Worm (Caenorhabditis elegans) whole organism, L4/young adult: ENCODE results near the gene Y56A3A.28.

ENCODE experiments used
- W03F9.2 ChIP-seq: fragments of 150-350 bp; optimal IDR thresholded peaks from 2 replicates; lab custom pipeline; 2014; ENCODE audit warnings: missing biosample characterization, missing genetic modification characterization
- dao-5 ChIP-seq: sonication (generic microtip); optimal IDR thresholded peaks from 2 replicates; lab custom pipeline; 2016; ENCODE audit warnings: missing genotype, missing genetic modification characterization, moderate library complexity, missing compliant biosample characterization
- him-1 ChIP-seq: sonication (generic microtip); optimal IDR thresholded peaks from 2 replicates; lab custom pipeline; 2016; ENCODE audit warnings: missing genotype, missing genetic modification reagents, missing genetic modification characterization, missing compliant biosample characterization

Gene Y56A3A.28

DNA sequence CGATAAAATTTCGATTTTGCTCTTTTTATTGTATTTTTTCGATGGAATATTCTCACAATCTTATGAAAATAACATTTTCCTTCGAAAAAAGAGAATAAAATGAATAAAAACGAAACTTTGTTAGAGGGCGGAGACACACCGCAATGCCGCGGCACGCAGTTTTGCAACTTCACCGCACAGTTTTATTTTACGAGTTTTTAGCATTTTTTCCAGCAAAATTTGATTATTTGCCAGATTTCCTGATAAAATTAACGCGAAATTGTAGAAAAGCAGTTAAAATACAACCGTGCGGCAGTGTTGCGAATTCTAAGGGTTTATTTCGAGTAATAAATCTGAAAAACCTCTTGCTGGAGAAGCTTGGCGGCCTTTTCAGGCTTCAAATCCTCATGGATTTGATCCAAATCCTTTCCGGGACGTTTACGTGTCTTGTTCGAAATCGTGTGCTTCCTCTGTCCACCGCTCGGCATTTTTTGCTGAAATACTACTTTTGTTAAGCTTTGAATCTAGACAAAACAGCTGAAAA, 52.9 kb downstream of the Y56A3A.28 start, which contains the start of gene znf-593:
Gene znf-593, minus strand, starts transcription at position 473 of the 523 bp plus-strand sequence.
- no peak for TF ChIP-seq him-1 (tag; lab: Kevin White, UChicago)
- no peak for TF ChIP-seq W03F9.2 (tag; lab: Kevin White, UChicago)
- TF ChIP-seq dao-5: no peak

DNA sequence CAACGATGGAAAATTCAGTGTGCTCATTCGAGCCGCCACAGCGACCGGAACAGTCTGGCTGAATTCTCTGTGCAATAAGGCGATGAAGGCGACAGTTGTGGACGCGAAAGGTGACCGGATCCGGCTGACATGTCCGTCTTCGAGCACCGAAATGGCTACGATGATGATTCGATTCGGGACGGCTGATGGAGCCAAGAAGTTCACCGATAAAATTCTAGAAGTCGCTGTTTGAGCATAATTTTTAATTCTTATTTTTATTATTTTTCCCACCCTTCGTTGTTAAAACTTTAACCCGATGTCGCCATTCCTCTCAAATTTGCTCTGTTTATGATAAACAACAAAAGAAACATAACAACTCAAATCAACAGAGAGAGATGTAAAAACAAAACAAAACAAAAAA, 53.6 kb downstream of the Y56A3A.28 start:
- TF ChIP-seq W03F9.2 (tag; lab: Kevin White, UChicago): no peak
- TF ChIP-seq dao-5: no peak
- no peak for TF ChIP-seq him-1 (tag; lab: Kevin White, UChicago)

DNA sequence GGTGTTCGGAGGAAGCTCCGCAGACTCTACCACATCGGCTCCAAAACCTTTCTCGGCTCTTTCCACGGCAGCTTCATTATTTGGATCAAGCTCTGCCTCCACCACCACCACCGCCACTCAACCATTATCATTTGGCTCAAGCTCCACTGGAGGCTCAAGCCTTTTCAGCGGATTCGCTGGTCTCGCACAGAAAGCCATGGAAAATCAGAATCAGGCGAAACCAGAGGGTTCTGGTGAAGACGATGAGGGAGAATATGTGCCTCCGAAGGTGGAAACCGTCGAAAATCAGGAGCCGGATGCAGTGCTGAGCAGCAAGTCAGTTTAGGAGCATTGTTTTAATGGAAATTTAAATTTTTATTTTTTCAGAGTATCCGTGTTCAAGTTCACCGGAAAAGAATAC, 54.1 kb downstream of the Y56A3A.28 start:
- TF ChIP-seq dao-5 (no peak), W03F9.2 (tag; lab: Kevin White, UChicago) (no peak), him-1 (tag; lab: Kevin White, UChicago) (no peak)

DNA sequence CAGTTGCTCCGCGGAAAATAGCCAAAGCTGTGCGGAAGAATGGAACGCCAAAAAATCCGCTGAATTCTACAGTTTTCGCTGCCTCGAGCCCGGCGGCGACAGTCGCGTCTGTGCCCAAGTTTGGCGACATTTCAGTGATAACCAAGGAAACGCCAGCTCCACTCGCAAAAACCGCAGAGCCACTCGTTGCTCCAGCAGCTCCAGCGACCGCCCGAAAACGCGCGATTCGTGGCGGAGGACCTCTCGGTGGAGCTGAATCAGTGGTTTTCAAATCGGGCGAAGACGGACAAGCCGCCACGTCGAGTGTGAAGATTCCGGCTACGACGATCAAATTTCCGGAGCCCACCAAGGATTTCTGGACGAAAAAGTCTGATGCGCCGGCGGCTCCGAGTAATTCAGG, 54.9 kb downstream of the Y56A3A.28 start:
- no peak for TF ChIP-seq dao-5
- TF ChIP-seq him-1 (tag; lab: Kevin White, UChicago): no peak
- no peak for TF ChIP-seq W03F9.2 (tag; lab: Kevin White, UChicago)

DNA sequence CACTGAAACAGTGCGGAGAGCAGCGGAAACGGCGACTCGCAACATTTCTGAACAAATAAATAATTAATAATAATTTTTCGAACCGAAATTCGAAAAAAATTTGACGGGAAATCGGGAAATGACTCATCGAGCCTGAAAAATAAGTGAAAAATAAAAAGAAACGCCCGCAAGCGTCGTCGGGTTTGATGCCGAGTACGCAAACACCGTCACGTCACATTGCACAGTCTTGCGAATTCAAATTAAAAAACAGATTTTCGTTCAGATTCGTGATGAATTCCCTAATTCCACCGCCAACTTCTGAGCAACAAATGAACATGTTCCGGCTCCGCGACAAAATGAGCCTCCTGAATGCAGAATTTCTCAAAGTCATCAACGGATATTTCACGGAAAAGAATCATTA, 55.5 kb downstream of the Y56A3A.28 start, which contains the start of the genes ndab-1 and npp-16:
Gene ndab-1, minus strand, starts transcription at position 47 of the 400 bp plus-strand sequence.
Gene npp-16, plus strand, starts transcription at position 263 of the 400 bp plus-strand sequence.
- TF ChIP-seq W03F9.2 (tag; lab: Kevin White, UChicago) (no peak), dao-5 (no peak), him-1 (tag; lab: Kevin White, UChicago) (no peak)

DNA sequence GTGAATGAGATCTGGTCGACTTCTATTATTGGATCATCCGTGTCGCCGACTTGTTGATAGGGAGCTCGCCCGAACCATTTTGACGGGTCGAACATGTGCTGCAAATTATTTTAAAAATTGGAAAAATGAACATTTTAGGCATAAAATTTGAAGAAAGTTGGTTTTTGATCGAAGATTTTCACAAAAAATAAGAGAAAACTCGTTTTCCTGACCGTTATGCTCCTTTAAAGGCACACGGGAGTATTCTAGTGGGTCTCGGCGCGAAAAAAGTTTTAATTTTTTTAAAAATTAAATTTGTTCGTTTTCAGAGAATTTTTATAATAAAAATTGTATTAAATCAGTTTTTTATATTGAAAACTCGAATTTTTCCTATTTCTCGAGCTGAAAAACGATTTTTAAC, 57.0 kb downstream of the Y56A3A.28 start, which contains the start of gene Y56A3A.16:
Gene Y56A3A.16, minus strand, starts transcription at position 101 of the 400 bp plus-strand sequence.
- TF ChIP-seq W03F9.2 (tag; lab: Kevin White, UChicago): no peak
- TF ChIP-seq dao-5: no peak
- TF ChIP-seq him-1 (tag; lab: Kevin White, UChicago): no peak
